Worm (Caenorhabditis elegans) whole organism, L1 larva: Measurements from ENCODE around the gene C03B8.3.
A peak's percentile ranks its signal among the peaks of the same experiment; 100 is the strongest.

Experiments used
- C16A3.4 ChIP-seq: fragments of 150-350 bp; optimal IDR thresholded peaks from 2 replicates; lab custom pipeline; 2014; ENCODE audit warnings: missing biosample characterization, missing genetic modification characterization
- C34B4.2 ChIP-seq: sonication (generic microtip); optimal IDR thresholded peaks from 2 replicates; lab custom pipeline; 2017; ENCODE audit warnings: mild to moderate bottlenecking, missing genetic modification characterization, missing compliant biosample characterization
- aha-1 ChIP-seq: fragments of 150-350 bp; optimal IDR thresholded peaks from 2 replicates; lab custom pipeline; 2014; ENCODE audit warnings: missing biosample characterization, missing genetic modification characterization
- alr-1 ChIP-seq: fragments of 200-800 bp; sonication (Bioruptor generic); optimal IDR thresholded peaks from 2 replicates; lab custom pipeline; 2018; ENCODE audit warnings: borderline replicate concordance, mild to moderate bottlenecking, missing genetic modification characterization, missing compliant biosample characterization
- aly-2 ChIP-seq: fragments of 150-350 bp; optimal IDR thresholded peaks from 2 replicates; lab custom pipeline; 2014; ENCODE audit warnings: missing biosample characterization, missing genetic modification characterization
- ama-1 ChIP-seq: fragments of 150-350 bp; optimal IDR thresholded peaks from 2 replicates; lab custom pipeline; 2014
- blmp-1 ChIP-seq: fragments of 150-350 bp; optimal IDR thresholded peaks from 2 replicates; lab custom pipeline; 2014; ENCODE audit warnings: missing biosample characterization, missing genetic modification characterization
- ceh-8 ChIP-seq: fragments of 200-800 bp; sonication (Bioruptor generic); optimal IDR thresholded peaks from 2 replicates; lab custom pipeline; 2018; ENCODE audit warnings: mild to moderate bottlenecking, missing genetic modification characterization, moderate library complexity, missing compliant biosample characterization
- ceh-82 ChIP-seq, 3 experiments: fragments of 150-350 bp in 1 of 3; sonication (generic microtip) in 2 of 3; optimal IDR thresholded peaks; 2 replicates each; lab custom pipeline; 2014 to 2017; ENCODE audit warnings: missing biosample characterization in 3 of 3, missing genetic modification characterization in 3 of 3
- ceh-88 ChIP-seq: fragments of 200-800 bp; sonication (Bioruptor generic); IDR thresholded peaks from 2 replicates; pipeline ENCODE4 v1.3.6; 2022; ENCODE audit warnings: missing genetic modification characterization, missing compliant biosample characterization
- ces-1 ChIP-seq: fragments of 150-350 bp; optimal IDR thresholded peaks from 2 replicates; lab custom pipeline; 2014; ENCODE audit warnings: missing biosample characterization, missing genetic modification reagents, missing genetic modification characterization
- dsc-1 ChIP-seq: sonication (generic microtip); optimal IDR thresholded peaks from 2 replicates; lab custom pipeline; 2016; ENCODE audit warnings: mild to moderate bottlenecking, missing genetic modification characterization, missing compliant biosample characterization
- efl-1 ChIP-seq, 4 experiments: fragments of 150-350 bp; optimal IDR thresholded peaks in 3 of 4; peaks in 1 of 4; 1 replicate in 1 of 4; 2 replicates in 3 of 4; lab custom pipeline; 2014; ENCODE audit warnings: missing biosample characterization in 2 of 4, missing genetic modification characterization in 2 of 4, missing genetic modification reagents in 2 of 4
- efl-3 ChIP-seq: fragments of 200-800 bp; sonication (Bioruptor generic); optimal IDR thresholded peaks from 2 replicates; lab custom pipeline; 2018; ENCODE audit warnings: mild to moderate bottlenecking, missing genetic modification characterization, missing compliant biosample characterization
- egl-27 ChIP-seq, 2 experiments: fragments of 150-350 bp in 1 of 2; sonication (generic microtip); optimal IDR thresholded peaks; 3 replicates each; lab custom pipeline; 2017 to 2018; ENCODE audit warnings: missing biosample characterization in 2 of 2, missing genetic modification characterization in 2 of 2, missing genetic modification reagents in 2 of 2
- elt-2 ChIP-seq: sonication (generic microtip); optimal IDR thresholded peaks from 2 replicates; lab custom pipeline; 2016; ENCODE audit warnings: missing genetic modification characterization, mild to moderate bottlenecking, inconsistent platforms, missing compliant biosample characterization, missing genetic modification reagents
- elt-3 ChIP-seq, 6 experiments: fragments of 150-350 bp in 1 of 6; sonication (generic microtip); optimal IDR thresholded peaks; 2 replicates each; lab custom pipeline; 2017 to 2018; ENCODE audit warnings: missing biosample characterization in 6 of 6, missing genetic modification characterization in 6 of 6, inconsistent platforms in 1 of 6
- ets-5 ChIP-seq: fragments of 200-800 bp; sonication (Bioruptor generic); IDR thresholded peaks from 2 replicates; pipeline ENCODE4 v1.3.6; 2022; ENCODE audit warnings: missing genetic modification characterization, missing compliant biosample characterization
- fkh-10 ChIP-seq: sonication (generic microtip); optimal IDR thresholded peaks from 2 replicates; lab custom pipeline; 2017; ENCODE audit warnings: missing biosample characterization, missing genetic modification reagents, missing genetic modification characterization
- hlh-4 ChIP-seq: sonication (generic microtip); optimal IDR thresholded peaks from 2 replicates; lab custom pipeline; 2016; ENCODE audit warnings: mild to moderate bottlenecking, missing genetic modification characterization, missing compliant biosample characterization
- hpl-2 ChIP-seq: fragments of 150-350 bp; optimal IDR thresholded peaks from 2 replicates; lab custom pipeline; 2014; ENCODE audit warnings: missing biosample characterization, missing genetic modification reagents, missing genetic modification characterization
- irx-1 ChIP-seq: sonication (generic microtip); optimal IDR thresholded peaks from 2 replicates; lab custom pipeline; 2016; ENCODE audit warnings: missing genetic modification characterization, missing compliant biosample characterization
- isw-1 ChIP-seq: fragments of 200-800 bp; sonication (Bioruptor generic); IDR thresholded peaks from 2 replicates; pipeline ENCODE4 v1.3.6; 2022; ENCODE audit warnings: missing genetic modification characterization, missing compliant biosample characterization
- jun-1 ChIP-seq: fragments of 150-350 bp; optimal IDR thresholded peaks from 2 replicates; lab custom pipeline; 2014; ENCODE audit warnings: missing biosample characterization, missing genetic modification reagents, missing genetic modification characterization
- lin-14 ChIP-seq: fragments of 200-800 bp; sonication (Bioruptor generic); optimal IDR thresholded peaks from 2 replicates; lab custom pipeline; 2018; ENCODE audit warnings: mild to moderate bottlenecking, missing genetic modification characterization, moderate library complexity, missing compliant biosample characterization
- lin-35 ChIP-seq, 2 experiments: fragments of 150-350 bp; optimal IDR thresholded peaks; 2 replicates each; lab custom pipeline; 2014; ENCODE audit warnings: missing biosample characterization in 2 of 2, missing genetic modification characterization in 2 of 2, missing genetic modification reagents in 2 of 2
- lsy-2 ChIP-seq, 2 experiments: fragments of 150-350 bp; optimal IDR thresholded peaks; 2 replicates each; lab custom pipeline; 2014; ENCODE audit warnings: missing biosample characterization in 2 of 2, missing genetic modification characterization in 2 of 2
- mab-9 ChIP-seq: fragments of 200-800 bp; sonication (Bioruptor generic); IDR thresholded peaks from 2 replicates; pipeline ENCODE4 v1.3.6; 2022; ENCODE audit warnings: missing genetic modification reagents, missing genetic modification characterization, missing compliant biosample characterization
- mep-1 ChIP-seq: fragments of 150-350 bp; optimal IDR thresholded peaks from 2 replicates; lab custom pipeline; 2014; ENCODE audit warnings: missing biosample characterization, missing genetic modification characterization
- nhr-20 ChIP-seq: sonication (generic microtip); optimal IDR thresholded peaks from 2 replicates; lab custom pipeline; 2016; ENCODE audit warnings: mild to moderate bottlenecking, missing genetic modification characterization, missing compliant biosample characterization
- nhr-47 ChIP-seq: sonication (generic microtip); optimal IDR thresholded peaks from 2 replicates; lab custom pipeline; 2016; ENCODE audit warnings: mild to moderate bottlenecking, missing genetic modification characterization, moderate library complexity, missing compliant biosample characterization
- nhr-71 ChIP-seq: sonication (generic microtip); optimal IDR thresholded peaks from 2 replicates; lab custom pipeline; 2016; ENCODE audit warnings: mild to moderate bottlenecking, missing genetic modification characterization, moderate library complexity, missing compliant biosample characterization
- nhr-85 ChIP-seq: sonication (generic microtip); peaks from one replicate; lab custom pipeline; 2016; ENCODE audit warnings: missing genetic modification characterization, inconsistent platforms, missing compliant biosample characterization
- nhr-90 ChIP-seq: sonication (generic microtip); optimal IDR thresholded peaks from 2 replicates; lab custom pipeline; 2016; ENCODE audit warnings: mild to moderate bottlenecking, missing genetic modification characterization, missing compliant biosample characterization; ENCODE audit not compliant: poor library complexity
- pax-3 ChIP-seq: fragments of 200-800 bp; sonication (Bioruptor generic); optimal IDR thresholded peaks from 2 replicates; lab custom pipeline; 2018; ENCODE audit warnings: mild to moderate bottlenecking, missing genetic modification characterization, moderate library complexity, missing compliant biosample characterization
- pqm-1 ChIP-seq: sonication (generic microtip); optimal IDR thresholded peaks from 3 replicates; lab custom pipeline; 2017; ENCODE audit warnings: missing biosample characterization, missing genetic modification characterization
- snpc-4 ChIP-seq: fragments of 150-350 bp; optimal IDR thresholded peaks from 2 replicates; lab custom pipeline; 2014; ENCODE audit warnings: missing biosample characterization, missing genetic modification characterization
- sptf-1 ChIP-seq: fragments of 150-350 bp; optimal IDR thresholded peaks from 2 replicates; lab custom pipeline; 2014; ENCODE audit warnings: missing biosample characterization, missing genetic modification characterization
- sup-37 ChIP-seq: fragments of 200-800 bp; sonication (Bioruptor generic); optimal IDR thresholded peaks from 2 replicates; lab custom pipeline; 2018; ENCODE audit warnings: mild to moderate bottlenecking, missing genetic modification characterization, missing compliant biosample characterization
- tlp-1 ChIP-seq: fragments of 150-350 bp; optimal IDR thresholded peaks from 2 replicates; lab custom pipeline; 2014; ENCODE audit warnings: missing biosample characterization, missing genetic modification characterization
- unc-30 ChIP-seq: sonication (generic microtip); optimal IDR thresholded peaks from 2 replicates; lab custom pipeline; 2017; ENCODE audit warnings: missing biosample characterization, missing genetic modification characterization
- unc-86 ChIP-seq: sonication (generic microtip); optimal IDR thresholded peaks from 2 replicates; lab custom pipeline; 2016; ENCODE audit warnings: missing genetic modification characterization, missing compliant biosample characterization
- unc-98 ChIP-seq: fragments of 200-800 bp; sonication (Bioruptor generic); IDR thresholded peaks from 2 replicates; pipeline ENCODE4 v1.3.6; 2022; ENCODE audit warnings: missing genetic modification characterization, missing compliant biosample characterization
- zip-4 ChIP-seq: fragments of 200-800 bp; sonication (Bioruptor generic); optimal IDR thresholded peaks from 2 replicates; lab custom pipeline; 2018; ENCODE audit warnings: mild to moderate bottlenecking, missing genetic modification characterization, moderate library complexity, missing compliant biosample characterization
- ztf-4 ChIP-seq: fragments of 150-350 bp; optimal IDR thresholded peaks from 2 replicates; lab custom pipeline; 2014; ENCODE audit warnings: missing biosample characterization, missing genetic modification characterization

Gene C03B8.3

ce11 chrIII:7722999-7723398 lies 10.9 kb downstream of the C03B8.3 start (continued):
- TF ChIP-seq elt-3 (tag; optimal IDR thresholded peaks at IDR 0.05; lab: Kevin White, UChicago) (no peak), ceh-8 (GFP tag; lab: Kevin White, UChicago) (peak; percentile 22), irx-1 (tag; lab: Kevin White, UChicago) (no peak), efl-1 (optimal IDR thresholded peaks at IDR 0.05; lab: Kevin White, UChicago) (peak in 1 of 2 experiments; percentile 1), efl-1 (GFP tag; optimal IDR thresholded peaks at IDR 0.05 in 1 of 2; lab: Kevin White, UChicago) (no peak), nhr-90 (tag; lab: Kevin White, UChicago) (no peak), sptf-1 (no peak)
- TF ChIP-seq, all 84 proteins: peak for 14

ce11 chrIII:7723412-7724068 lies 11.4 kb downstream of the C03B8.3 start:
- TF ChIP-seq tlp-1 (tag; lab: Kevin White, UChicago), result no peak
- TF ChIP-seq lsy-2 (tag; optimal IDR thresholded peaks at IDR 0.05; lab: Kevin White, UChicago), result peak in 1 of 2 experiments; percentile 36
- no peak for TF ChIP-seq alr-1
- no peak for TF ChIP-seq ets-5 (GFP tag; lab: Robert Waterston, UW)
- no peak for TF ChIP-seq unc-98 (GFP tag; lab: Robert Waterston, UW)
- peak; percentile 4 for TF ChIP-seq ztf-4 (tag; lab: Kevin White, UChicago)
- TF ChIP-seq lin-14 (GFP tag; lab: Kevin White, UChicago), result peak; percentile 73
- TF ChIP-seq nhr-20 (tag; lab: Kevin White, UChicago), result peak; percentile 7
- no peak for TF ChIP-seq C34B4.2
- TF ChIP-seq egl-27 (tag; optimal IDR thresholded peaks at IDR 0.05; lab: Kevin White, UChicago), result no peak
- no peak for TF ChIP-seq efl-3 (GFP tag; lab: Kevin White, UChicago)
- peak; percentile 24 for TF ChIP-seq ama-1 (lab: Kevin White, UChicago)
- TF ChIP-seq snpc-4 (tag; lab: Kevin White, UChicago), result no peak
- no peak for TF ChIP-seq elt-2
- TF ChIP-seq nhr-85 (tag; lab: Kevin White, UChicago), result peak; percentile 24
- TF ChIP-seq ces-1, result no peak
- no peak for TF ChIP-seq nhr-71 (tag; lab: Kevin White, UChicago)
- no peak for TF ChIP-seq nhr-90 (tag; lab: Kevin White, UChicago)
- no peak for TF ChIP-seq hlh-4 (tag; lab: Kevin White, UChicago)
- no peak for TF ChIP-seq sup-37
- peak in 2 of 3 experiments; percentile 1 to 14 for TF ChIP-seq ceh-82 (tag; optimal IDR thresholded peaks at IDR 0.05; lab: Kevin White, UChicago)
- peak; percentile 29 for TF ChIP-seq fkh-10 (GFP tag; lab: Kevin White, UChicago)
- TF ChIP-seq unc-30 (tag; lab: Kevin White, UChicago), result no peak
- peak; percentile 3 for TF ChIP-seq unc-86 (tag; lab: Kevin White, UChicago)
- no peak for TF ChIP-seq dsc-1 (tag; lab: Kevin White, UChicago)
- peak; percentile 6 for TF ChIP-seq mep-1 (tag; lab: Kevin White, UChicago)

ce11 chrIII:7724433-7724832 lies 12.3 kb downstream of the C03B8.3 start:
- TF ChIP-seq nhr-90 (tag; lab: Kevin White, UChicago), result no peak
- TF ChIP-seq sptf-1, result no peak
- TF ChIP-seq aha-1 (tag; lab: Kevin White, UChicago), result no peak
- peak; percentile 23 for TF ChIP-seq blmp-1 (tag; lab: Kevin White, UChicago)
- no peak for TF ChIP-seq nhr-20 (tag; lab: Kevin White, UChicago)
- no peak for TF ChIP-seq pqm-1
- no peak for TF ChIP-seq lin-35 (GFP tag; optimal IDR thresholded peaks at IDR 0.05; lab: Kevin White, UChicago)
- no peak for TF ChIP-seq aly-2
- TF ChIP-seq ceh-82 (tag; optimal IDR thresholded peaks at IDR 0.05; lab: Kevin White, UChicago), result peak in 1 of 3 experiments; percentile 3
- no peak for TF ChIP-seq elt-3 (tag; optimal IDR thresholded peaks at IDR 0.05; lab: Kevin White, UChicago)
- no peak for TF ChIP-seq unc-98 (GFP tag; lab: Robert Waterston, UW)
- peak; percentile 65 for TF ChIP-seq lin-14 (GFP tag; lab: Kevin White, UChicago)
- TF ChIP-seq fkh-10 (GFP tag; lab: Kevin White, UChicago), result peak; percentile 26
- no peak for TF ChIP-seq pax-3 (tag; lab: Kevin White, UChicago)
- TF ChIP-seq mab-9 (GFP tag; lab: Robert Waterston, UW), result no peak
- TF ChIP-seq tlp-1 (tag; lab: Kevin White, UChicago), result no peak
- peak in 1 of 2 experiments; percentile 12 for TF ChIP-seq lsy-2 (tag; optimal IDR thresholded peaks at IDR 0.05; lab: Kevin White, UChicago)
- TF ChIP-seq ets-5 (GFP tag; lab: Robert Waterston, UW), result no peak
- TF ChIP-seq nhr-71 (tag; lab: Kevin White, UChicago), result peak; percentile 19
- TF ChIP-seq hlh-4 (tag; lab: Kevin White, UChicago), result no peak
- no peak for TF ChIP-seq jun-1 (tag; lab: Kevin White, UChicago)
- no peak for TF ChIP-seq C16A3.4
- no peak for TF ChIP-seq hpl-2 (GFP tag; lab: Kevin White, UChicago)
- TF ChIP-seq C34B4.2, result no peak
- TF ChIP-seq efl-1 (optimal IDR thresholded peaks at IDR 0.05; lab: Kevin White, UChicago), result peak in 1 of 2 experiments; percentile 1
- TF ChIP-seq efl-1 (GFP tag; optimal IDR thresholded peaks at IDR 0.05 in 1 of 2; lab: Kevin White, UChicago), result no peak
- TF ChIP-seq zip-4, result peak; percentile 29
- TF ChIP-seq ceh-88 (GFP tag; lab: Robert Waterston, UW), result no peak
- TF ChIP-seq isw-1 (GFP tag; lab: Robert Waterston, UW), result no peak
- no peak for TF ChIP-seq nhr-47
